Comparison of ENCODE assay signal across 5 fruit fly cellular contexts in the genomic region with DNA sequence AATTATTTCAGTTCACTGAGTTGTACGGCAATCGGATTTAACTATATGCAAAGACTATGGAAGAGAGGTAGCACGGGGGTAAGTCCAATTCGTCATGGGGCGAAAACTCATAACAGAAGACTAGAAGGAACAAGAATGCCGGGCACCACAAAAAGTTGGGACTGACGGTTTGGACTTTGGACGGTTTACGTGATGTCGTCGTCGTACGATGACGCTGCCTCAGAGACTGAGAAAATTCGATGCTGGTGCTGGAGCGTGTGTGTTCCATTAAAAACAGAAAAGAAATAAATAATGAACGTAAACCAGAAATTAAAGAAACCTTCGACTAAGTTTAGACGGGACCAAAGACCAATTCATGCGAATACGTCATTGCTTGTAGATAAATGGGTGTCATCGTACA.
A peak's percentile ranks its signal among the peaks of the same experiment; 100 is the strongest.
TF ChIP-seq lines count a peak whose summit lies in the region.

No protein-coding gene starts in this region.

- TF ChIP-seq CTCF in whole organism, embryonic (GFP tag; optimal IDR thresholded peaks at IDR 0.05; lab: Kevin White, UChicago) = no peak

TF ChIP-seq in whole organism, adult, 20 proteins besides CTCF, POLR2A, EP300 and RAD21:
- TF ChIP-seq CG11617 (GFP tag; optimal IDR thresholded peaks at IDR 0.05; lab: Kevin White, UChicago) (no peak), toe (GFP tag; optimal IDR thresholded peaks at IDR 0.05; lab: Kevin White, UChicago) (no peak), bab1 (GFP tag; optimal IDR thresholded peaks at IDR 0.05; lab: Kevin White, UChicago) (no peak), CG1620 (GFP tag; optimal IDR thresholded peaks at IDR 0.05; lab: Kevin White, UChicago) (no peak), CG12768 (GFP tag; optimal IDR thresholded peaks at IDR 0.05; lab: Kevin White, UChicago) (peak; percentile 60), cnc (optimal IDR thresholded peaks at IDR 0.05; lab: Kevin White, UChicago) (no peak), CG5204 (GFP tag; optimal IDR thresholded peaks at IDR 0.05; lab: Kevin White, UChicago) (no peak), Hr96 (GFP tag; optimal IDR thresholded peaks at IDR 0.05; lab: Kevin White, UChicago) (peak; percentile 21), pad (GFP tag; optimal IDR thresholded peaks at IDR 0.05; lab: Kevin White, UChicago) (no peak)
TF ChIP-seq in whole organism, adult: peak in this region for 2.

TF ChIP-seq in whole organism, embryonic, 481 proteins besides CTCF, POLR2A, EP300 and RAD21:
- TF ChIP-seq Doc2 (GFP tag; IDR thresholded peaks at IDR 0.05; lab: Robert Waterston, UW) (no peak), CG10147 (GFP tag; optimal IDR thresholded peaks at IDR 0.05; lab: Kevin White, UChicago) (no peak), CG17612 (GFP tag; IDR thresholded peaks at IDR 0.05; lab: Robert Waterston, UW) (no peak), D19B (GFP tag; optimal IDR thresholded peaks at IDR 0.05; lab: Kevin White, UChicago) (peak; percentile 2), zf30C (GFP tag; optimal IDR thresholded peaks at IDR 0.05; lab: Kevin White, UChicago) (no peak), nom (GFP tag; optimal IDR thresholded peaks at IDR 0.05; lab: Kevin White, UChicago) (peak; percentile 93), bsh (GFP tag; optimal IDR thresholded peaks at IDR 0.05; lab: Kevin White, UChicago) (peak in 1 of 2 experiments; percentile 17), CG13894 (tag; optimal IDR thresholded peaks at IDR 0.05; lab: Kevin White, UChicago) (peak; percentile 28)

TF ChIP-seq in whole organism, prepupa, 60 proteins besides CTCF, POLR2A, EP300 and RAD21 (continues in another document):
- TF ChIP-seq CG10669 (GFP tag; optimal IDR thresholded peaks at IDR 0.05; lab: Kevin White, UChicago) (peak; percentile 13), Eip75B (GFP tag; optimal IDR thresholded peaks at IDR 0.05; lab: Kevin White, UChicago) (no peak), Lpt (GFP tag; optimal IDR thresholded peaks at IDR 0.05; lab: Kevin White, UChicago) (peak; percentile 13), achi (GFP tag; optimal IDR thresholded peaks at IDR 0.05; lab: Kevin White, UChicago) (no peak), Sox14 (GFP tag; optimal IDR thresholded peaks at IDR 0.05; lab: Kevin White, UChicago) (no peak), CG31627 (GFP tag; optimal IDR thresholded peaks at IDR 0.05; lab: Kevin White, UChicago) (no peak), CG6808 (GFP tag; optimal IDR thresholded peaks at IDR 0.05; lab: Kevin White, UChicago) (peak; percentile 81), net (GFP tag; optimal IDR thresholded peaks at IDR 0.05; lab: Kevin White, UChicago) (peak; percentile 21), esn (GFP tag; optimal IDR thresholded peaks at IDR 0.05; lab: Kevin White, UChicago) (no peak), Hr38 (GFP tag; optimal IDR thresholded peaks at IDR 0.05; lab: Kevin White, UChicago) (no peak), fd59A (GFP tag; optimal IDR thresholded peaks at IDR 0.05; lab: Kevin White, UChicago) (no peak), dsx (GFP tag; optimal IDR thresholded peaks at IDR 0.05; lab: Kevin White, UChicago; ENCODE audit: poor library complexity, severe bottlenecking) (no peak), Eip93F (GFP tag; optimal IDR thresholded peaks at IDR 0.05; lab: Kevin White, UChicago) (no peak), lz (GFP tag; optimal IDR thresholded peaks at IDR 0.05; lab: Kevin White, UChicago) (no peak), CG1621 (tag; optimal IDR thresholded peaks at IDR 0.05; lab: Kevin White, UChicago) (peak; percentile 19), CG15336 (GFP tag; IDR thresholded peaks at IDR 0.05; lab: Robert Waterston, UW) (no peak; the same call in 1 of the 2 replicates), eg (GFP tag; IDR thresholded peaks at IDR 0.05; lab: Robert Waterston, UW) (0 out of 3 replicates have a peak, but pooled peaks have one; percentile 9), CG8119 (GFP tag; IDR thresholded peaks at IDR 0.05; lab: Robert Waterston, UW) (peak; percentile 25; the same call in 1 of the 3 replicates), CG11762 (GFP tag; optimal IDR thresholded peaks at IDR 0.05; lab: Kevin White, UChicago; ENCODE audit: insufficient read depth) (no peak), Hr39 (GFP tag; optimal IDR thresholded peaks at IDR 0.05; lab: Kevin White, UChicago) (no peak), CG4318 (GFP tag; optimal IDR thresholded peaks at IDR 0.05; lab: Kevin White, UChicago) (no peak), CG16779 (tag; optimal IDR thresholded peaks at IDR 0.05; lab: Kevin White, UChicago) (no peak), Sox102F (GFP tag; optimal IDR thresholded peaks at IDR 0.05; lab: Kevin White, UChicago) (no peak)

TF ChIP-seq in whole organism, pupa, 21 proteins besides CTCF, POLR2A, EP300 and RAD21:
- TF ChIP-seq Pif1A (GFP tag; optimal IDR thresholded peaks at IDR 0.05; lab: Kevin White, UChicago) (peak; percentile 13), CG9948 (tag; optimal IDR thresholded peaks at IDR 0.05; lab: Kevin White, UChicago) (no peak), EcR (GFP tag; optimal IDR thresholded peaks at IDR 0.05; lab: Kevin White, UChicago) (no peak), CG14655 (GFP tag; optimal IDR thresholded peaks at IDR 0.05; lab: Kevin White, UChicago) (no peak), Ets98B (GFP tag; IDR thresholded peaks at IDR 0.05; lab: Robert Waterston, UW) (no peak), Snoo (tag; optimal IDR thresholded peaks at IDR 0.05; lab: Kevin White, UChicago) (no peak), CG10348 (GFP tag; IDR thresholded peaks at IDR 0.05; lab: Robert Waterston, UW) (no peak), CG12605 (GFP tag; IDR thresholded peaks at IDR 0.05; lab: Robert Waterston, UW) (peak; percentile 62), CG34367 (tag; optimal IDR thresholded peaks at IDR 0.05; lab: Kevin White, UChicago) (peak; percentile 26), CG4496 (GFP tag; IDR thresholded peaks at IDR 0.05; lab: Robert Waterston, UW) (peak; percentile 50; the same call in 2 of the 3 replicates), Pif1B (GFP tag; optimal IDR thresholded peaks at IDR 0.05; lab: Kevin White, UChicago) (peak; percentile 25), gl (tag; optimal IDR thresholded peaks at IDR 0.05; lab: Kevin White, UChicago) (peak; percentile 66), CG32121 (GFP tag; IDR thresholded peaks at IDR 0.05; lab: Robert Waterston, UW) (no peak), CG8301 (tag; optimal IDR thresholded peaks at IDR 0.05; lab: Kevin White, UChicago) (peak; percentile 14), CG15710 (tag; optimal IDR thresholded peaks at IDR 0.05; lab: Kevin White, UChicago) (peak; percentile 24), CG17806 (tag; optimal IDR thresholded peaks at IDR 0.05; lab: Kevin White, UChicago) (no peak), CG13204 (GFP tag; optimal IDR thresholded peaks at IDR 0.05; lab: Kevin White, UChicago) (peak; percentile 67), D1 (tag; optimal IDR thresholded peaks at IDR 0.05; lab: Kevin White, UChicago) (no peak), rn (GFP tag; IDR thresholded peaks at IDR 0.05; lab: Robert Waterston, UW) (no peak)

TF ChIP-seq in whole organism, wandering third instar larva, 38 proteins besides CTCF, POLR2A, EP300 and RAD21:
- no peak for TF ChIP-seq OdsH (GFP tag; optimal IDR thresholded peaks at IDR 0.05; lab: Kevin White, UChicago)
- peak; percentile 45 for TF ChIP-seq Hnf4 (GFP tag; optimal IDR thresholded peaks at IDR 0.05; lab: Kevin White, UChicago)
